Fruit fly (Drosophila melanogaster) whole organism, adult: ENCODE measurements around the gene Snx6.

Experiments used
- CG11617 ChIP-seq: fragments of 200-800 bp; sonication (Bioruptor generic); optimal IDR thresholded peaks from 2 replicates; lab custom pipeline; 2017; ENCODE audit warnings: mild to moderate bottlenecking, missing biosample characterization, missing genetic modification reagents, missing genetic modification characterization
- CG12768 ChIP-seq: fragments of 200-800 bp; sonication (Bioruptor generic); optimal IDR thresholded peaks from 2 replicates; lab custom pipeline; 2017; ENCODE audit warnings: missing biosample characterization, missing genetic modification characterization, mild to moderate bottlenecking, moderate library complexity, missing genetic modification reagents
- CG1620 ChIP-seq: fragments of 200-800 bp; sonication (Bioruptor generic); optimal IDR thresholded peaks from 2 replicates; lab custom pipeline; 2016; ENCODE audit warnings: missing biosample characterization, missing genetic modification characterization
- CG33017 ChIP-seq: fragments of 200-800 bp; sonication (Bioruptor generic); optimal IDR thresholded peaks from 2 replicates; lab custom pipeline; 2018; ENCODE audit warnings: missing biosample characterization, mild to moderate bottlenecking, missing genetic modification characterization, moderate library complexity
- CG7045 ChIP-seq: fragments of 200-800 bp; sonication (Bioruptor generic); optimal IDR thresholded peaks from 2 replicates; lab custom pipeline; 2017; ENCODE audit warnings: missing biosample characterization, mild to moderate bottlenecking, missing genetic modification characterization
- Hr96 ChIP-seq: fragments of 200-800 bp; sonication (Bioruptor generic); optimal IDR thresholded peaks from 2 replicates; lab custom pipeline; 2016; ENCODE audit warnings: missing biosample characterization, missing genetic modification characterization
- Mnt ChIP-seq: fragments of 200-800 bp; sonication (Bioruptor generic); optimal IDR thresholded peaks from 2 replicates; lab custom pipeline; 2016; ENCODE audit warnings: missing biosample characterization, mild to moderate bottlenecking, missing genetic modification characterization
- cic ChIP-seq: fragments of 200-800 bp; sonication (Bioruptor generic); optimal IDR thresholded peaks from 2 replicates; lab custom pipeline; 2017; ENCODE audit warnings: missing biosample characterization, mild to moderate bottlenecking, missing genetic modification characterization, moderate library complexity
- kay ChIP-seq: fragments of 200-800 bp; sonication (Bioruptor generic); peaks from one replicate; lab custom pipeline; 2016; ENCODE audit warnings: missing biosample characterization, missing genetic modification characterization, borderline replicate concordance

DNA sequence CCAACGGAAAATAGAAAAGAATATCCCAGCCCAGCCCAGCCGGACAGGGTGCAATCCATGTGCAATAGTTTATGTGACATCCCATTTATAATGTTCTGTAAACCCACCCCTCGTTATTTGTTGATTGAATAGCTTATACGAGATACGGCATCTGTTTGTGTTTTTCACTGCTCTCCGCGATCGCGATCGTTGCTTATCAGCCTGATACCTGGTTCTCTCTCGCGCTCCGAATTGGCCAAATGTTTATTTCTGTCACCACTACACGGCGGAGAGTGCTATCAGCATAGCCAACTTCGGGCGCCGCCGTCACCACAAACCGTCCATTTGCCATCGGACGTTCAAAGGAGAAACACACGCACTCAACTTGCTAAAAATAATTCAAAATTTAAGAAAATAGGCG is 6.6 kb downstream of the Snx6 start, which contains the start of gene CG8353:
- TF ChIP-seq CG11617 (GFP tag; lab: Kevin White, UChicago) (peak; percentile 50), CG33017 (tag; lab: Kevin White, UChicago) (peak; percentile 32), Mnt (GFP tag; lab: Kevin White, UChicago) (peak; percentile 58), Hr96 (GFP tag; lab: Kevin White, UChicago) (no peak), CG1620 (GFP tag; lab: Kevin White, UChicago) (no peak), CG7045 (GFP tag; lab: Kevin White, UChicago) (peak; percentile 8), kay (GFP tag; lab: Kevin White, UChicago) (no peak), cic (GFP tag; lab: Kevin White, UChicago) (peak; percentile 90), CG12768 (GFP tag; lab: Kevin White, UChicago) (peak; percentile 63)
